Fruit fly (Drosophila melanogaster) whole organism, embryonic: ENCODE data around the gene Hs2st.

Experiments
- Awh ChIP-seq: fragments of 200-800 bp; sonication (Bioruptor generic); IDR thresholded peaks from 2 replicates; pipeline ENCODE4, ENCODE4 v1.3.6; 2022; ENCODE audit warnings: missing biosample characterization, missing genetic modification characterization
- B-H2 ChIP-seq: fragments of 200-800 bp; sonication (Bioruptor generic); optimal IDR thresholded peaks from 2 replicates; lab custom pipeline; 2018; ENCODE audit warnings: missing biosample characterization, mild to moderate bottlenecking, missing genetic modification characterization
- CG1024 ChIP-seq: fragments of 200-800 bp; sonication (Bioruptor generic); IDR thresholded peaks from 2 replicates; pipeline ENCODE4 v1.3.6; 2022; ENCODE audit warnings: missing biosample characterization, missing genetic modification characterization
- CG10462 ChIP-seq: fragments of 200-800 bp; sonication (Bioruptor generic); optimal IDR thresholded peaks from 2 replicates; lab custom pipeline; 2016; ENCODE audit warnings: missing biosample characterization, missing genetic modification characterization
- CG11093 ChIP-seq: fragments of 200-800 bp; sonication (Bioruptor generic); IDR thresholded peaks from 3 replicates; pipeline ENCODE4 v1.3.6; 2022; ENCODE audit warnings: missing biosample characterization, missing genetic modification characterization
- CG11456 ChIP-seq: fragments of 200-800 bp; sonication (Bioruptor generic); IDR thresholded peaks from 3 replicates; pipeline ENCODE4 v1.3.6; 2022; ENCODE audit warnings: missing biosample characterization, missing genetic modification characterization
- CG12155 ChIP-seq: fragments of 200-800 bp; sonication (Bioruptor generic); optimal IDR thresholded peaks from 3 replicates; lab custom pipeline; 2016; ENCODE audit warnings: missing biosample characterization, missing genetic modification characterization
- CG13775 ChIP-seq: fragments of 200-800 bp; sonication (Bioruptor generic); optimal IDR thresholded peaks from 3 replicates; lab custom pipeline; 2017; ENCODE audit warnings: missing biosample characterization, mild to moderate bottlenecking, missing genetic modification characterization
- CG13894 ChIP-seq: fragments of 200-800 bp; sonication (Bioruptor generic); optimal IDR thresholded peaks from 3 replicates; lab custom pipeline; 2018; ENCODE audit warnings: missing biosample characterization, mild to moderate bottlenecking, missing genetic modification characterization, moderate library complexity
- CG14050 ChIP-seq: fragments of 200-800 bp; sonication (Bioruptor generic); IDR thresholded peaks from 3 replicates; pipeline ENCODE4 v1.3.6; 2022; ENCODE audit warnings: missing biosample characterization, missing genetic modification characterization
- CG16779 ChIP-seq: fragments of 200-800 bp; sonication (Bioruptor generic); IDR thresholded peaks from 2 replicates; pipeline ENCODE4 v1.3.6; 2022; ENCODE audit warnings: missing biosample characterization, missing genetic modification characterization
- CG18476 ChIP-seq: fragments of 200-800 bp; sonication (Bioruptor generic); optimal IDR thresholded peaks from 2 replicates; lab custom pipeline; 2016; ENCODE audit warnings: missing biosample characterization, mild to moderate bottlenecking, missing genetic modification characterization
- CG2875 ChIP-seq: fragments of 200-800 bp; sonication (Bioruptor generic); optimal IDR thresholded peaks from 2 replicates; lab custom pipeline; 2017; ENCODE audit warnings: missing biosample characterization, mild to moderate bottlenecking, missing genetic modification characterization, missing genetic modification reagents
- CG4360 ChIP-seq: fragments of 200-800 bp; sonication (Bioruptor generic); IDR thresholded peaks from 2 replicates; pipeline ENCODE4 v1.3.6; 2022; ENCODE audit warnings: missing biosample characterization, missing genetic modification characterization
- CG4820 ChIP-seq: fragments of 200-800 bp; sonication (Bioruptor generic); optimal IDR thresholded peaks from 3 replicates; lab custom pipeline; 2016; ENCODE audit warnings: missing biosample characterization, missing genetic modification characterization
- CG6175 ChIP-seq: fragments of 200-800 bp; sonication (Bioruptor generic); IDR thresholded peaks from 3 replicates; pipeline ENCODE4 v1.3.6; 2022; ENCODE audit warnings: missing biosample characterization, missing genetic modification characterization
- CG6765 ChIP-seq: fragments of 200-800 bp; sonication (Bioruptor generic); optimal IDR thresholded peaks from 3 replicates; lab custom pipeline; 2017; ENCODE audit warnings: missing biosample characterization, mild to moderate bottlenecking, missing genetic modification characterization
- CG7745 ChIP-seq: fragments of 200-800 bp; sonication (Bioruptor generic); optimal IDR thresholded peaks from 2 replicates; lab custom pipeline; 2018; ENCODE audit warnings: missing biosample characterization, mild to moderate bottlenecking, missing genetic modification characterization, moderate library complexity
- CG8944 ChIP-seq: fragments of 200-800 bp; sonication (Bioruptor generic); optimal IDR thresholded peaks from 3 replicates; lab custom pipeline; 2016; ENCODE audit warnings: missing biosample characterization, missing genetic modification characterization
- CG9609 ChIP-seq: fragments of 200-800 bp; sonication (Bioruptor generic); optimal IDR thresholded peaks from 3 replicates; lab custom pipeline; 2016; ENCODE audit warnings: missing biosample characterization, missing genetic modification characterization
- CTCF ChIP-seq: fragments of 200-800 bp; sonication (Bioruptor generic); optimal IDR thresholded peaks from 2 replicates; lab custom pipeline; 2017; ENCODE audit warnings: missing biosample characterization, mild to moderate bottlenecking, missing genetic modification characterization, moderate library complexity
- Dp ChIP-seq: fragments of 200-800 bp; sonication (Bioruptor generic); optimal IDR thresholded peaks from 2 replicates; lab custom pipeline; 2018; ENCODE audit warnings: missing biosample characterization, mild to moderate bottlenecking, missing genetic modification characterization, moderate library complexity
- Drgx ChIP-seq: fragments of 200-800 bp; sonication (Bioruptor generic); IDR thresholded peaks from 2 replicates; pipeline ENCODE4 v1.3.6; 2022; ENCODE audit warnings: missing biosample characterization, missing genetic modification characterization
- ERR ChIP-seq: fragments of 200-800 bp; sonication (Bioruptor generic); optimal IDR thresholded peaks from 2 replicates; lab custom pipeline; 2016; ENCODE audit warnings: missing biosample characterization, missing genetic modification characterization
- HLHmδ ChIP-seq: fragments of 200-800 bp; sonication (Bioruptor generic); optimal IDR thresholded peaks from 2 replicates; lab custom pipeline; 2018; ENCODE audit warnings: missing biosample characterization, mild to moderate bottlenecking, missing genetic modification characterization, moderate library complexity
- Hey ChIP-seq: fragments of 200-800 bp; sonication (Bioruptor generic); optimal IDR thresholded peaks from 3 replicates; lab custom pipeline; 2018; ENCODE audit warnings: missing biosample characterization, mild to moderate bottlenecking, missing genetic modification characterization
- Hr51 ChIP-seq, 2 experiments: fragments of 200-800 bp; sonication (Bioruptor generic); optimal IDR thresholded peaks; 2 replicates in 1 of 2; 3 replicates in 1 of 2; lab custom pipeline; 2016 to 2018; ENCODE audit warnings: missing biosample characterization in 2 of 2, missing genetic modification characterization in 2 of 2, mild to moderate bottlenecking in 1 of 2, moderate library complexity in 1 of 2
- Nf-YC ChIP-seq: fragments of 200-800 bp; optimal IDR thresholded peaks from 3 replicates; lab custom pipeline; 2019; ENCODE audit warnings: missing biosample characterization, mild to moderate bottlenecking, missing genetic modification characterization, moderate library complexity
- Poxn ChIP-seq: fragments of 200-800 bp; sonication (Bioruptor generic); IDR thresholded peaks from 2 replicates; pipeline ENCODE4 v1.3.6; 2022; ENCODE audit warnings: missing biosample characterization, missing genetic modification characterization
- Xbp1 ChIP-seq: fragments of 200-800 bp; sonication (Bioruptor generic); optimal IDR thresholded peaks from 3 replicates; lab custom pipeline; 2016; ENCODE audit warnings: missing biosample characterization, mild to moderate bottlenecking, missing genetic modification characterization
- ara ChIP-seq: fragments of 200-800 bp; sonication (Bioruptor generic); IDR thresholded peaks from 2 replicates; pipeline ENCODE4 v1.3.6; 2022; ENCODE audit warnings: missing biosample characterization, missing genetic modification characterization
- az2 ChIP-seq: fragments of 200-800 bp; sonication (Bioruptor generic); optimal IDR thresholded peaks from 3 replicates; lab custom pipeline; 2016; ENCODE audit warnings: missing biosample characterization, missing genetic modification characterization
- bigmax ChIP-seq: fragments of 200-800 bp; sonication (Bioruptor generic); optimal IDR thresholded peaks from 2 replicates; lab custom pipeline; 2018; ENCODE audit warnings: missing biosample characterization, mild to moderate bottlenecking, missing genetic modification characterization
- bsh ChIP-seq, 2 experiments: fragments of 200-800 bp; sonication (Bioruptor generic); optimal IDR thresholded peaks; 2 replicates each; lab custom pipeline; 2017 to 2018; ENCODE audit warnings: mild to moderate bottlenecking in 2 of 2, missing biosample characterization in 2 of 2, missing genetic modification characterization in 2 of 2, moderate library complexity in 1 of 2
- chinmo ChIP-seq: fragments of 200-800 bp; sonication (Bioruptor generic); IDR thresholded peaks from 4 replicates; pipeline ENCODE4 v1.3.6; 2022; ENCODE audit warnings: missing biosample characterization, missing genetic modification characterization; ENCODE audit not compliant: partially characterized antibody
- crc ChIP-seq: fragments of 200-800 bp; sonication (Bioruptor generic); optimal IDR thresholded peaks from 2 replicates; lab custom pipeline; 2016; ENCODE audit warnings: missing biosample characterization, missing genetic modification characterization
- croc ChIP-seq: fragments of 200-800 bp; sonication (Bioruptor generic); conservative IDR thresholded peaks from 3 replicates; pipeline ENCODE4 v1.3.6; 2022; ENCODE audit warnings: missing biosample characterization, missing genetic modification characterization
- ems ChIP-seq: fragments of 200-800 bp; sonication (Bioruptor generic); optimal IDR thresholded peaks from 3 replicates; lab custom pipeline; 2016; ENCODE audit warnings: missing biosample characterization, missing genetic modification characterization
- gcm2 ChIP-seq: fragments of 200-800 bp; sonication (Bioruptor generic); optimal IDR thresholded peaks from 2 replicates; lab custom pipeline; 2016; ENCODE audit warnings: missing biosample characterization, missing genetic modification characterization
- grn ChIP-seq: fragments of 200-800 bp; sonication (Bioruptor generic); optimal IDR thresholded peaks from 3 replicates; lab custom pipeline; 2017; ENCODE audit warnings: missing biosample characterization, missing genetic modification characterization
- hb ChIP-seq: fragments of 200-800 bp; sonication (Bioruptor generic); IDR thresholded peaks from 3 replicates; pipeline ENCODE4 v1.3.6; 2022; ENCODE audit warnings: missing biosample characterization, missing genetic modification characterization; ENCODE audit not compliant: partially characterized antibody
- insv ChIP-seq, 2 experiments: fragments of 200-800 bp; sonication (Bioruptor generic); optimal IDR thresholded peaks; 3 replicates each; lab custom pipeline; 2016 to 2018; ENCODE audit warnings: missing biosample characterization in 2 of 2, missing genetic modification characterization in 2 of 2
- knrl ChIP-seq: fragments of 200-800 bp; sonication (Bioruptor generic); IDR thresholded peaks from 3 replicates; pipeline ENCODE4 v1.3.6; 2022; ENCODE audit warnings: missing biosample characterization, missing genetic modification characterization; ENCODE audit not compliant: partially characterized antibody
- nom ChIP-seq: fragments of 200-800 bp; sonication (Bioruptor generic); optimal IDR thresholded peaks from 2 replicates; lab custom pipeline; 2017; ENCODE audit warnings: missing biosample characterization, missing genetic modification characterization, mild to moderate bottlenecking, moderate library complexity, missing genetic modification reagents
- peb ChIP-seq: fragments of 200-800 bp; sonication (Bioruptor generic); IDR thresholded peaks from 2 replicates; pipeline ENCODE4 v1.3.6; 2022; ENCODE audit warnings: missing biosample characterization, missing genetic modification characterization
- psq ChIP-seq: fragments of 200-800 bp; sonication (Bioruptor generic); optimal IDR thresholded peaks from 2 replicates; lab custom pipeline; 2017; ENCODE audit warnings: missing biosample characterization, missing genetic modification characterization
- sens ChIP-seq: fragments of 200-800 bp; sonication (Bioruptor generic); peaks from one replicate; lab custom pipeline; 2016; ENCODE audit warnings: missing biosample characterization, missing genetic modification characterization
- slp2 ChIP-seq: fragments of 200-800 bp; sonication (Bioruptor generic); optimal IDR thresholded peaks from 2 replicates; lab custom pipeline; 2016; ENCODE audit warnings: missing biosample characterization, missing genetic modification characterization
- trh ChIP-seq: fragments of 200-800 bp; sonication (Bioruptor generic); optimal IDR thresholded peaks from 2 replicates; lab custom pipeline; 2016; ENCODE audit warnings: missing biosample characterization, missing genetic modification characterization
- zen2 ChIP-seq: fragments of 200-800 bp; sonication (Bioruptor generic); IDR thresholded peaks from 3 replicates; pipeline ENCODE4 v1.3.6; 2022; ENCODE audit warnings: missing biosample characterization, missing genetic modification characterization; ENCODE audit not compliant: partially characterized antibody

Hs2st gene

DNA sequence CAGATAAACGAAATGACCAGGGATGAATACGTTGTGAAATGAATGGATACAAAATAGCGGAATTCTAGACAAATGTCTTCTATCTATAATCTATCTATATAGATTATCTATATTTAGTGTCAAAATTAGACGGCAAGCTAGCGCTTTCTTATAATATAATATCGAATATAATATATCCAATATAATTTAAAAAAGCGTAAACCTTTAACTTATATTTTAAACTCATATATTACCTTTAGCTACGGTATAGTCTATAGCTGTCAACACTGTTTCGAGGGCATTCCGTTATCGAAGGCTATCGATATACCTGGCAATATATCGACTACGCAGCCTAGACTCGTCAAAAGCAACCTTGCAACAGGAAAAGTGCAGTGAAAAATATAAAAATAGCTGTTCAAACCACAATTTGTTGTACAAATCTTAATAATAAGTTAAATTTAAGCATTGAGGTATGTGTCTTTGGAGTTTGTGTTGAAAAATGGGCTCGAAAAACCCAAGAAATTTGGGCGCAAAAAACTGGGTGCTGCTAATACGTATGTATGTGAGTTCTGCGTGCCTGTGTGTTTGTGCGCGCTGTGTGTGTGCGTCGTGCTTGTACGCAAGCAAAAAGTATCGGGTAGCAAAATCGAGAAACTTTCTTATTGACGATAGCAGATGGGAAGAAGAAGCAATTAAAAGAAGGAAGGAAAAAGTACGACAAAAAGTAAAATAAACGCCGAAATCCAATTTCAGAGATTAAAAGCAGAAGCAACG, 48.6 kb upstream of the Hs2st start, which contains the start of the genes swm and Ctu2 (continued):
- TF ChIP-seq CG11093 (GFP tag; lab: Robert Waterston, UW) = 0 out of 3 replicates have a peak, but pooled peaks have one; percentile 32
- no peak for TF ChIP-seq CG7745
- TF ChIP-seq sens (GFP tag; lab: Kevin White, UChicago) = peak; percentile 66
- TF ChIP-seq gcm2 = no peak
- TF ChIP-seq slp2 (GFP tag; lab: Kevin White, UChicago) = no peak
- no peak for TF ChIP-seq ara
- no peak for TF ChIP-seq CG6765 (GFP tag; lab: Kevin White, UChicago)
- TF ChIP-seq croc = peak; percentile 29; the same call in 1 of the 3 replicates
- no peak for TF ChIP-seq CG2875 (GFP tag; lab: Kevin White, UChicago)
- no peak for TF ChIP-seq Awh (GFP tag; lab: Robert Waterston, UW)
- TF ChIP-seq hb = peak; percentile 62; the same call in 1 of the 3 replicates
- TF ChIP-seq CTCF (GFP tag; lab: Kevin White, UChicago) = no peak
- TF ChIP-seq Poxn (GFP tag; lab: Robert Waterston, UW) = no peak
- peak; percentile 48 for TF ChIP-seq az2 (GFP tag; lab: Kevin White, UChicago)
- no peak for TF ChIP-seq CG13894
- peak; percentile 69; the same call in 2 of the 3 replicates for TF ChIP-seq knrl
- no peak for TF ChIP-seq Drgx (GFP tag; lab: Robert Waterston, UW)
- no peak for TF ChIP-seq psq (GFP tag; lab: Kevin White, UChicago)
- TF ChIP-seq CG4360 (GFP tag; lab: Robert Waterston, UW) = no peak
- no peak for TF ChIP-seq CG11456 (GFP tag; lab: Robert Waterston, UW)
- no peak for TF ChIP-seq grn (GFP tag; lab: Kevin White, UChicago)
- no peak for TF ChIP-seq nom (GFP tag; lab: Kevin White, UChicago)
- TF ChIP-seq CG4820 (GFP tag; lab: Kevin White, UChicago) = peak; percentile 38
- peak; percentile 68 for TF ChIP-seq Xbp1 (GFP tag; lab: Kevin White, UChicago)
- peak; percentile 59; the same call in 2 of the 3 replicates for TF ChIP-seq zen2 (GFP tag; lab: Robert Waterston, UW)
- 0 out of 4 replicates have a peak, but pooled peaks have one; percentile 80 for TF ChIP-seq chinmo (GFP tag; lab: Robert Waterston, UW)
- peak; percentile 88 for TF ChIP-seq B-H2 (GFP tag; lab: Kevin White, UChicago)
- no peak for TF ChIP-seq Hey (tag; lab: Kevin White, UChicago)
- TF ChIP-seq CG18476 (GFP tag; lab: Kevin White, UChicago) = no peak
- no peak for TF ChIP-seq CG16779
- no peak for TF ChIP-seq CG8944 (GFP tag; lab: Kevin White, UChicago)
- no peak for TF ChIP-seq CG10462 (GFP tag; lab: Kevin White, UChicago)
- TF ChIP-seq CG6175 (GFP tag; lab: Robert Waterston, UW) = no peak
- TF ChIP-seq ERR (GFP tag; lab: Kevin White, UChicago) = no peak
- no peak for TF ChIP-seq peb (GFP tag; lab: Robert Waterston, UW)
- 0 out of 3 replicates have a peak, but pooled peaks have one; percentile 24 for TF ChIP-seq CG14050 (GFP tag; lab: Robert Waterston, UW)
- peak in 1 of 2 experiments; percentile 51 for TF ChIP-seq insv (GFP tag; optimal IDR thresholded peaks at IDR 0.05; lab: Kevin White, UChicago)
- TF ChIP-seq CG12155 (GFP tag; lab: Kevin White, UChicago) = peak; percentile 60
- no peak for TF ChIP-seq CG9609
- TF ChIP-seq bsh (GFP tag; optimal IDR thresholded peaks at IDR 0.05; lab: Kevin White, UChicago) = peak in 1 of 2 experiments; percentile 67
- TF ChIP-seq Hr51 (GFP tag; optimal IDR thresholded peaks at IDR 0.05; lab: Kevin White, UChicago) = no peak
- TF ChIP-seq trh = no peak
- TF ChIP-seq CG1024 (GFP tag; lab: Robert Waterston, UW) = no peak
- peak; percentile 6 for TF ChIP-seq Dp
- TF ChIP-seq crc = no peak
- no peak for TF ChIP-seq ems (GFP tag; lab: Kevin White, UChicago)
- TF ChIP-seq bigmax (GFP tag; lab: Kevin White, UChicago) = no peak
- peak; percentile 77 for TF ChIP-seq Nf-YC
- TF ChIP-seq HLHmδ (GFP tag; lab: Kevin White, UChicago) = no peak
- peak; percentile 55 for TF ChIP-seq CG13775 (GFP tag; lab: Kevin White, UChicago)
